Worm (Caenorhabditis elegans): ENCODE data around the gene Y57G11C.499.

Y57G11C.499 gene

DNA sequence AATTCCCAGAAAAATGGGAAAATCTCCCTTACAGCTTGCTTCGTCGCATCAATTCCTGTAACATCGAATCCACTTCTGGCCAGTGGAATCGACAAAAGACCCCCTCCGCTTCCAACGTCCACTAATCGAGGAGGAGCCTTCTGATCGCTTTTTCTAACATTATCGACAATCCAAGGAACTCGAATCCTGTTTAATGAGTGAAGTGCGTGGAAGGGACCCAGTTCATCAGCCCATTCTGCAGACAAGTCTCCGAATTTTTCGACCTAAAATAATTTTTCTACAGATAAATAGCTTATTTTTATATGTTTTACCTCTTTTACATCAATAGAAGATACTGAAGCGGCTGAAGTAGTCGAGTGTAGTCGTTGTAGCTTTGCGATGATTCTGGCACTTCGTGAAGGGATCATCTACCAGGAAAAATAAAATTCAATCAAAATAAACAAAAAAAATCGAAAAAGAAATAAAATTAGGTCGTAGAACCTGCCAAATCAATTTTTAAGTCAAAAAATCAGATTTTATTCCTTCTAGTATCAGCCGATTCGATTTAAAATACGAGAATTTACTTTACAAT is 41.3 kb upstream of the Y57G11C.499 start, which contains the start of gene coq-3 (continued):
- TF ChIP-seq F33H1.4 (GFP tag; IDR thresholded peaks at IDR 0.05) (0 out of 2 replicates have a peak, but pooled peaks have one; percentile 6), attf-5 (GFP tag; optimal IDR thresholded peaks at IDR 0.05) (no peak), ztf-3 (GFP tag; optimal IDR thresholded peaks at IDR 0.05) (no peak), let-607 (tag; optimal IDR thresholded peaks at IDR 0.05) (peak in 1 of 2 experiments; percentile 9), zim-3 (tag; optimal IDR thresholded peaks at IDR 0.05) (no peak)

ce11 chrIV:14793900-14794624 is 39.3 kb upstream of the Y57G11C.499 start:
- TF ChIP-seq snpc-4 (GFP tag; optimal IDR thresholded peaks at IDR 0.05) (peak; percentile 15), snpc-4 (tag; optimal IDR thresholded peaks at IDR 0.05) (peak in 1 of 4 experiments; percentile 3), ztf-18 (tag; optimal IDR thresholded peaks at IDR 0.05) (peak; percentile 50), K11D2.4 (GFP tag; IDR thresholded peaks at IDR 0.05) (0 out of 2 replicates have a peak, but pooled peaks have one; percentile 12), lag-1 (GFP tag; IDR thresholded peaks at IDR 0.05) (no peak), lin-40 (tag; optimal IDR thresholded peaks at IDR 0.05) (peak; percentile 45), ztf-26 (tag; optimal IDR thresholded peaks at IDR 0.05) (peak; percentile 43), pbrm-1 (GFP tag; IDR thresholded peaks at IDR 0.05) (0 out of 2 replicates have a peak, but pooled peaks have one; percentile 6), nhr-80 (tag; optimal IDR thresholded peaks at IDR 0.05) (peak; percentile 64), nfyb-1 (GFP tag; IDR thresholded peaks at IDR 0.05) (0 out of 2 replicates have a peak, but pooled peaks have one; percentile 30), lin-35 (GFP tag; optimal IDR thresholded peaks at IDR 0.05) (peak in 1 of 3 experiments; percentile 13), K12H6.12 (tag; optimal IDR thresholded peaks at IDR 0.05) (peak; percentile 66), lir-1 (GFP tag; conservative IDR thresholded peaks at IDR 0.05) (peak; percentile 39; the same call in 1 of the 2 replicates), zfh-2 (GFP tag; conservative IDR thresholded peaks at IDR 0.05) (peak; percentile 51; the same call in 1 of the 2 replicates), nhr-90 (tag; optimal IDR thresholded peaks at IDR 0.05) (peak; percentile 38), atf-7 (tag; optimal IDR thresholded peaks at IDR 0.05) (peak; percentile 17), hmg-1.2 (GFP tag; IDR thresholded peaks at IDR 0.05) (peak; percentile 48; the same call in 1 of the 2 replicates), B0336.3 (GFP tag; IDR thresholded peaks at IDR 0.05) (0 out of 2 replicates have a peak, but pooled peaks have one; percentile 26), ama-1 (optimal IDR thresholded peaks at IDR 0.05) (peak; percentile 34), ama-1 (GFP tag; optimal IDR thresholded peaks at IDR 0.05) (no peak), let-607 (tag; optimal IDR thresholded peaks at IDR 0.05) (peak; percentile 75 to 88), mel-28 (tag; optimal IDR thresholded peaks at IDR 0.05; ENCODE audit: borderline replicate concordance) (no peak), F10E7.11 (tag; optimal IDR thresholded peaks at IDR 0.05) (no peak), F55B11.4 (tag; optimal IDR thresholded peaks at IDR 0.05; ENCODE audit: borderline replicate concordance, insufficient read depth) (no peak), egrh-3 (GFP tag; IDR thresholded peaks at IDR 0.05) (0 out of 2 replicates have a peak, but pooled peaks have one; percentile 10), athp-1 (tag; optimal IDR thresholded peaks at IDR 0.05) (no peak), Y67H2A.10 (GFP tag; conservative IDR thresholded peaks at IDR 0.05) (no peak), attf-3 (GFP tag; conservative IDR thresholded peaks at IDR 0.05) (0 out of 2 replicates have a peak, but pooled peaks have one; percentile 23), F37B4.10 (GFP tag; IDR thresholded peaks at IDR 0.05) (0 out of 2 replicates have a peak, but pooled peaks have one; percentile 36), hsf-1 (GFP tag; IDR thresholded peaks at IDR 0.05) (peak; percentile 54; the same call in 1 of the 2 replicates), attf-5 (GFP tag; optimal IDR thresholded peaks at IDR 0.05) (peak; percentile 62)

All from whole organism, young adult.